Fruit fly (Drosophila melanogaster): ENCODE results near the gene Uch.
A peak's percentile ranks its signal among the peaks of the same experiment; 100 is the strongest.

Gene Uch

DNA sequence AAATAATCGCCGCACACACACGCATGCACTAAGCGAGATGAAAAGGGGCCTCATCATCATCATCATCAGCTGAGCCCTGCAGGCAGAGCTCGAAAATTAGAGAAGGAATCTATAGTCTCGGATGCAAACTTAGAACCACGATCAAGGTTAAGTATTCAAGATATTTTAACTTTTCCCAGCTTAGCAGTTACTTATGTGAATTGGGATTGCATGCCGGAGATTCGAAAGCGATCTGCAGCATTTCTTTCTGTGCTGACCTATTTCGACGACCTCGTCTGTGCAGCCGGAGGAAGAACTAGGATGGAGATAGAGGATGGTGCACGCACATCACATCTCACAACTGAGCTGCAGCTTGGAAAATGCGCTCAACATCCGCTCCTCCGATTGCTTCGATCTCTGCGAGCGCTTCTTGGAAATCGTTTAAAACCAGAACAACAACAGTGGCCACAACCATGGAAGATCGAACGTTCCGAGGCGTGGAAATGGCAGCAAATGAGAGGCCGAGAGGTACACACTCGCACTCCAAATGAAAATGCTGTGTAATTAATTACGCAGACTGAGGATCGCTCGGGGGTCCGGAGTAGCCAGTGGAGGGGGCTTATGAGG, 31.2 kb downstream of the Uch start (continued):
- TF ChIP-seq CG10431 (GFP tag; optimal IDR thresholded peaks at IDR 0.05) (no peak), Rfx (GFP tag; IDR thresholded peaks at IDR 0.05) (no peak), CG9876 (GFP tag; optimal IDR thresholded peaks at IDR 0.05) (peak; percentile 53), CG10209 (GFP tag; optimal IDR thresholded peaks at IDR 0.05) (peak; percentile 54), Sry-δ (GFP tag; optimal IDR thresholded peaks at IDR 0.05) (peak; percentile 7), CG4854 (GFP tag; optimal IDR thresholded peaks at IDR 0.05) (no peak), org-1 (GFP tag; optimal IDR thresholded peaks at IDR 0.05) (peak; percentile 75), Max (GFP tag; optimal IDR thresholded peaks at IDR 0.05) (peak; percentile 38), CG2712 (tag; optimal IDR thresholded peaks at IDR 0.05) (peak; percentile 89), CG15011 (GFP tag; optimal IDR thresholded peaks at IDR 0.05) (no peak), NC2β (GFP tag; optimal IDR thresholded peaks at IDR 0.05) (peak; percentile 76), CG8944 (GFP tag; optimal IDR thresholded peaks at IDR 0.05) (peak; percentile 64), Lpt (GFP tag; optimal IDR thresholded peaks at IDR 0.05) (no peak), bbx (GFP tag; IDR thresholded peaks at IDR 0.05; ENCODE audit: partially characterized antibody) (no peak), CG18262 (tag; optimal IDR thresholded peaks at IDR 0.05) (peak; percentile 88), Meics (GFP tag; optimal IDR thresholded peaks at IDR 0.05) (no peak), CG11504 (tag; optimal IDR thresholded peaks at IDR 0.05) (peak; percentile 30), CG9817 (tag; optimal IDR thresholded peaks at IDR 0.05) (no peak), row (GFP tag; IDR thresholded peaks at IDR 0.05) (peak; percentile 64), zfh2 (GFP tag; optimal IDR thresholded peaks at IDR 0.05) (no peak), CG6683 (GFP tag; optimal IDR thresholded peaks at IDR 0.05) (no peak), CG34376 (GFP tag; optimal IDR thresholded peaks at IDR 0.05) (no peak), Hmr (GFP tag; optimal IDR thresholded peaks at IDR 0.05) (no peak), ind (GFP tag; optimal IDR thresholded peaks at IDR 0.05) (no peak), repo (GFP tag; optimal IDR thresholded peaks at IDR 0.05) (peak; percentile 50), Oli (tag; optimal IDR thresholded peaks at IDR 0.05) (peak; percentile 62), Tbp (GFP tag; optimal IDR thresholded peaks at IDR 0.05) (no peak), rib (GFP tag; IDR thresholded peaks at IDR 0.05) (no peak), Antp (GFP tag; optimal IDR thresholded peaks at IDR 0.05) (peak; percentile 66), CG11723 (GFP tag; optimal IDR thresholded peaks at IDR 0.05) (peak; percentile 20), CG3726 (GFP tag; IDR thresholded peaks at IDR 0.05) (peak; percentile 56; the same call in 2 of the 3 replicates), danr (GFP tag; IDR thresholded peaks at IDR 0.05) (no peak), CG10565 (GFP tag; optimal IDR thresholded peaks at IDR 0.05) (peak; percentile 8), Opbp (GFP tag; IDR thresholded peaks at IDR 0.05; ENCODE audit: partially characterized antibody) (no peak), CG6854 (GFP tag; optimal IDR thresholded peaks at IDR 0.05) (no peak), E2f2 (GFP tag; IDR thresholded peaks at IDR 0.05) (0 out of 2 replicates have a peak, but pooled peaks have one; percentile 27), tin (GFP tag; optimal IDR thresholded peaks at IDR 0.05) (peak; percentile 69), nmo (GFP tag; optimal IDR thresholded peaks at IDR 0.05) (peak; percentile 67), stwl (tag; optimal IDR thresholded peaks at IDR 0.05) (peak; percentile 57), CG18011 (GFP tag; optimal IDR thresholded peaks at IDR 0.05) (no peak), Myb (GFP tag; optimal IDR thresholded peaks at IDR 0.05) (peak; percentile 12), CG5245 (GFP tag; optimal IDR thresholded peaks at IDR 0.05) (peak; percentile 52), Lim3 (GFP tag; IDR thresholded peaks at IDR 0.05) (no peak), CG7839 (tag; optimal IDR thresholded peaks at IDR 0.05) (peak; percentile 67), gt (GFP tag; IDR thresholded peaks at IDR 0.05) (peak; percentile 68; the same call in 1 of the 2 replicates), hb (GFP tag; IDR thresholded peaks at IDR 0.05; ENCODE audit: partially characterized antibody) (no peak), trh (GFP tag; optimal IDR thresholded peaks at IDR 0.05) (peak; percentile 44), inv (GFP tag; IDR thresholded peaks at IDR 0.05; ENCODE audit: partially characterized antibody) (no peak), Nf-YC (tag; optimal IDR thresholded peaks at IDR 0.05) (no peak), Hsf (GFP tag; optimal IDR thresholded peaks at IDR 0.05) (peak; percentile 64)
